Fruit fly (Drosophila melanogaster) whole organism, wandering third instar larva: Measurements from ENCODE around the gene CG14650.

Experiments
- CG9705 ChIP-seq: fragments of 200-800 bp; sonication (Bioruptor generic); optimal IDR thresholded peaks from 2 replicates; lab custom pipeline; 2018; ENCODE audit warnings: missing biosample characterization, mild to moderate bottlenecking, missing genetic modification characterization
- Dfd ChIP-seq: fragments of >200 bp; optimal IDR thresholded peaks from 2 replicates; lab custom pipeline; 2017; ENCODE audit warnings: missing biosample characterization, missing genetic modification characterization
- Hnf4 ChIP-seq: fragments of 200-800 bp; sonication (Bioruptor generic); optimal IDR thresholded peaks from 2 replicates; lab custom pipeline; 2016; ENCODE audit warnings: missing biosample characterization, mild to moderate bottlenecking, missing genetic modification characterization
- Jra ChIP-seq: sonication (Bioruptor generic); optimal IDR thresholded peaks from 2 replicates; lab custom pipeline; 2016; ENCODE audit warnings: missing biosample characterization, missing genetic modification characterization
- OdsH ChIP-seq: fragments of 200-800 bp; sonication (Bioruptor generic); optimal IDR thresholded peaks from 2 replicates; lab custom pipeline; 2016; ENCODE audit warnings: missing biosample characterization, mild to moderate bottlenecking, missing genetic modification characterization
- h ChIP-seq: fragments of 200-800 bp; sonication (Bioruptor generic); optimal IDR thresholded peaks from 3 replicates; lab custom pipeline; 2016; ENCODE audit warnings: missing biosample characterization, mild to moderate bottlenecking, missing genetic modification characterization

DNA sequence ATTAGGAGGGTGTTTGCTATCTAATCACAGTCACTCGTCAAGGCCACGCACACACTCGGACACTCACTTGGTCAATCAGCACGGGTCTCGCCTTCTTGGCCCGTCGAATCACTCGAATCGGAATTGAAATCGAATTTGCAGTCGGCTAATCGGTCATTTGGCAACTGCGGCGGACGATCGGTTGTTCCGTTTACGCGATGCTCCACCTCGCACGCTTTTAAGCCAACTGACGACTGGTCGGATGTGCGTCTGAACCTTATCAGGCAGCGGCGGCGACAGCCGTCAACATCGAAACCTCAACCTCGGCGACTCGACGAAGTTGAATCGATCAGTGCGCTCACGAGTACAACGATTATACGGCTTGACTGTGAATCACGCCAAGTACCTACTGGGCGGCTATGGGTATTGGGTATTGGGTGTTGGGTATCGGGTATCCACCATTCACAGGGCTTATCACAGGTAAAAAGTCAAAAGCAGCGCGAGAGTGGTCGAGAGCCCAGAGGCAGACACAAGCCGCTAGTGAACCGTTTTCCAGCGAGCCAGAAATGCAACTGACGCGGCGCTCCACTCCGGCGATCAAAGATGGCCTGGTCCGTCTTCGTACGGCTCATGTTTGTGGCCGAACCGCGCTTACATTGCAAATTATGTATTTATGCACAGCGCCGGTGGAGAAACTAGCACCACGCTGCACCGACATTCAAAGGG is 34.0 kb downstream of the CG14650 start:
- peak; percentile 96 for TF ChIP-seq h
- TF ChIP-seq Jra (GFP tag; lab: Kevin White, UChicago), result peak; percentile 61
- no peak for TF ChIP-seq OdsH (GFP tag; lab: Kevin White, UChicago)
- peak; percentile 30 for TF ChIP-seq Hnf4 (GFP tag; lab: Kevin White, UChicago)
- TF ChIP-seq CG9705 (GFP tag; lab: Kevin White, UChicago), result no peak
- TF ChIP-seq Dfd (GFP tag; lab: Kevin White, UChicago), result no peak
